Worm (Caenorhabditis elegans): ENCODE measurements around the gene lat-1.

- TF ChIP-seq klf-2 (GFP tag; conservative IDR thresholded peaks at IDR 0.05): no peak
- TF ChIP-seq tab-1 (GFP tag; IDR thresholded peaks at IDR 0.05): no peak
- TF ChIP-seq ref-1 (GFP tag; conservative IDR thresholded peaks at IDR 0.05): no peak
- TF ChIP-seq ztf-23 (GFP tag; IDR thresholded peaks at IDR 0.05): no peak
- TF ChIP-seq cog-1 (tag; optimal IDR thresholded peaks at IDR 0.05): no peak
- TF ChIP-seq flt-1 (GFP tag; IDR thresholded peaks at IDR 0.05): no peak
- TF ChIP-seq ztf-29 (GFP tag; IDR thresholded peaks at IDR 0.05): no peak
- no peak for TF ChIP-seq med-1 (GFP tag; optimal IDR thresholded peaks at IDR 0.05; ENCODE audit: insufficient read depth)
These were observed 20.7 kb downstream of the lat-1 start for ce11 chrII:8917339-8917738.

All from whole organism, midembryonic.